In genomic region chrIV:13412845-13413383, ce11 we compare ENCODE assay signal across 8 worm cellular contexts.
TF ChIP-seq lines count a peak whose summit lies in the region.

Gene gcl-1, minus strand, starts transcription at chrIV:13412895.

TF ChIP-seq in whole organism, L1 larva, 84 proteins besides CTCF, POLR2A, EP300 and RAD21 (continues in another document):
- TF ChIP-seq mdl-1 (tag; optimal IDR thresholded peaks at IDR 0.05; lab: Kevin White, UChicago) = peak in 1 of 2 experiments; percentile 59
- TF ChIP-seq nhr-11 (tag; optimal IDR thresholded peaks at IDR 0.05; lab: Kevin White, UChicago) = no peak
- no peak for TF ChIP-seq alr-1 (tag; optimal IDR thresholded peaks at IDR 0.05; lab: Kevin White, UChicago; ENCODE audit: borderline replicate concordance)
- no peak for TF ChIP-seq nhr-19 (GFP tag; conservative IDR thresholded peaks at IDR 0.05; lab: Robert Waterston, UW)
- peak in 1 of 3 experiments; percentile 19 for TF ChIP-seq dpl-1 (GFP tag; optimal IDR thresholded peaks at IDR 0.05; lab: Kevin White, UChicago)
- TF ChIP-seq lin-35 (GFP tag; optimal IDR thresholded peaks at IDR 0.05; lab: Kevin White, UChicago) = peak; percentile 13 to 37
- TF ChIP-seq fkh-10 (GFP tag; optimal IDR thresholded peaks at IDR 0.05; lab: Kevin White, UChicago) = no peak
- no peak for TF ChIP-seq C04F5.9 (tag; optimal IDR thresholded peaks at IDR 0.05; lab: Kevin White, UChicago)
- TF ChIP-seq sup-37 (GFP tag; optimal IDR thresholded peaks at IDR 0.05; lab: Kevin White, UChicago) = no peak
- TF ChIP-seq snu-23 (GFP tag; optimal IDR thresholded peaks at IDR 0.05; lab: Kevin White, UChicago) = peak; percentile 27
- peak; percentile 11 for TF ChIP-seq blmp-1 (tag; optimal IDR thresholded peaks at IDR 0.05; lab: Kevin White, UChicago)

TF ChIP-seq in whole organism, L2 larva, 48 proteins besides CTCF, POLR2A, EP300 and RAD21:
- TF ChIP-seq C34F6.9 (tag; optimal IDR thresholded peaks at IDR 0.05; lab: Kevin White, UChicago) (peak; percentile 53), gmeb-1 (tag; optimal IDR thresholded peaks at IDR 0.05; lab: Kevin White, UChicago) (no peak), ceh-16 (tag; optimal IDR thresholded peaks at IDR 0.05; lab: Kevin White, UChicago) (no peak), lin-39 (tag; optimal IDR thresholded peaks at IDR 0.05; lab: Kevin White, UChicago) (no peak), nhr-129 (tag; optimal IDR thresholded peaks at IDR 0.05; lab: Kevin White, UChicago) (peak; percentile 64), F13H6.1 (tag; optimal IDR thresholded peaks at IDR 0.05; lab: Kevin White, UChicago) (peak; percentile 0), sma-3 (GFP tag; optimal IDR thresholded peaks at IDR 0.05; lab: Kevin White, UChicago) (no peak), unc-55 (GFP tag; optimal IDR thresholded peaks at IDR 0.05; lab: Kevin White, UChicago) (peak; percentile 15), nhr-23 (tag; optimal IDR thresholded peaks at IDR 0.05; lab: Kevin White, UChicago) (no peak), nhr-11 (tag; optimal IDR thresholded peaks at IDR 0.05; lab: Kevin White, UChicago) (no peak)

TF ChIP-seq in whole organism, L3 larva, 47 proteins besides CTCF, POLR2A, EP300 and RAD21:
- TF ChIP-seq pha-4 (tag; optimal IDR thresholded peaks at IDR 0.05; lab: Kevin White, UChicago) (peak; percentile 62), hmg-11 (tag; optimal IDR thresholded peaks at IDR 0.05; lab: Kevin White, UChicago) (peak; percentile 50), elt-2 (tag; optimal IDR thresholded peaks at IDR 0.05; lab: Kevin White, UChicago) (peak; percentile 5), fkh-2 (tag; optimal IDR thresholded peaks at IDR 0.05; lab: Kevin White, UChicago) (no peak), snpc-4 (tag; optimal IDR thresholded peaks at IDR 0.05; lab: Kevin White, UChicago) (peak; percentile 25)
TF ChIP-seq in whole organism, L3 larva: peak in this region for 4.

TF ChIP-seq in whole organism, L4 larva, 104 proteins besides CTCF, POLR2A, EP300 and RAD21 (continues in another document):
- TF ChIP-seq ceh-20 (GFP tag; IDR thresholded peaks at IDR 0.05; lab: Robert Waterston, UW) (no peak), lsy-2 (tag; optimal IDR thresholded peaks at IDR 0.05; lab: Kevin White, UChicago) (peak in 1 of 2 experiments; percentile 28), daf-16 (GFP tag; optimal IDR thresholded peaks at IDR 0.05; lab: Kevin White, UChicago) (no peak), daf-16 (tag; optimal IDR thresholded peaks at IDR 0.05; lab: Kevin White, UChicago) (peak; percentile 50), mxl-3 (GFP tag; optimal IDR thresholded peaks at IDR 0.05; lab: Kevin White, UChicago) (peak; percentile 71), mep-1 (tag; optimal IDR thresholded peaks at IDR 0.05; lab: Kevin White, UChicago) (peak; percentile 4), egl-43 (GFP tag; IDR thresholded peaks at IDR 0.05; lab: Robert Waterston, UW) (no peak), arid-1 (GFP tag; conservative IDR thresholded peaks at IDR 0.05; lab: Robert Waterston, UW) (no peak), madf-5 (GFP tag; IDR thresholded peaks at IDR 0.05; lab: Robert Waterston, UW) (no peak), jun-1 (tag; optimal IDR thresholded peaks at IDR 0.05; lab: Kevin White, UChicago) (no peak), dve-1 (tag; optimal IDR thresholded peaks at IDR 0.05; lab: Kevin White, UChicago; ENCODE audit: insufficient read depth) (peak; percentile 25), hlh-30 (tag; optimal IDR thresholded peaks at IDR 0.05; lab: Kevin White, UChicago; ENCODE audit: insufficient read depth) (peak; percentile 91), mdt-29 (GFP tag; IDR thresholded peaks at IDR 0.05; lab: Robert Waterston, UW) (no peak)

TF ChIP-seq in whole organism, late embryonic, 69 proteins besides CTCF, POLR2A, EP300 and RAD21:
- TF ChIP-seq hlh-30 (tag; optimal IDR thresholded peaks at IDR 0.05; lab: Kevin White, UChicago; ENCODE audit: insufficient read depth) (peak; percentile 55), hlh-8 (tag; optimal IDR thresholded peaks at IDR 0.05; lab: Kevin White, UChicago) (peak; percentile 13), ceh-14 (tag; optimal IDR thresholded peaks at IDR 0.05; lab: Kevin White, UChicago) (no peak), nfya-1 (tag; optimal IDR thresholded peaks at IDR 0.05; lab: Kevin White, UChicago) (peak; percentile 11)

TF ChIP-seq in whole organism, midembryonic, 9 proteins besides CTCF, POLR2A, EP300 and RAD21:
- TF ChIP-seq ref-1 (GFP tag; conservative IDR thresholded peaks at IDR 0.05; lab: Robert Waterston, UW) (no peak), cog-1 (tag; optimal IDR thresholded peaks at IDR 0.05; lab: Kevin White, UChicago) (peak; percentile 28), ztf-29 (GFP tag; IDR thresholded peaks at IDR 0.05; lab: Robert Waterston, UW) (peak; percentile 57; the same call in 1 of the 2 replicates)

TF ChIP-seq in whole organism, mixed stage, embryonic, 35 proteins besides CTCF, POLR2A, EP300 and RAD21:
- TF ChIP-seq cnd-1 (tag; optimal IDR thresholded peaks at IDR 0.05; lab: Kevin White, UChicago) (peak; percentile 3), nhr-28 (tag; optimal IDR thresholded peaks at IDR 0.05; lab: Kevin White, UChicago) (no peak), lin-32 (GFP tag; optimal IDR thresholded peaks at IDR 0.05; lab: Kevin White, UChicago) (no peak), ces-1 (GFP tag; optimal IDR thresholded peaks at IDR 0.05; lab: Kevin White, UChicago) (peak; percentile 17), sem-2 (GFP tag; optimal IDR thresholded peaks at IDR 0.05; lab: Kevin White, UChicago) (no peak), snpc-4 (tag; optimal IDR thresholded peaks at IDR 0.05; lab: Kevin White, UChicago) (no peak), hlh-1 (tag; optimal IDR thresholded peaks at IDR 0.05; lab: Kevin White, UChicago) (peak; percentile 7), pha-4 (tag; optimal IDR thresholded peaks at IDR 0.05; lab: Kevin White, UChicago) (peak; percentile 31), ztf-11 (tag; optimal IDR thresholded peaks at IDR 0.05; lab: Kevin White, UChicago) (no peak), bed-3 (GFP tag; optimal IDR thresholded peaks at IDR 0.05; lab: Kevin White, UChicago) (no peak)

TF ChIP-seq in whole organism, young adult, 124 proteins besides CTCF, POLR2A, EP300 and RAD21:
- no peak for TF ChIP-seq F57A8.1 (GFP tag; optimal IDR thresholded peaks at IDR 0.05; lab: Kevin White, UChicago)
- peak; percentile 28; the same call in 1 of the 2 replicates for TF ChIP-seq hmg-1.2 (GFP tag; IDR thresholded peaks at IDR 0.05; lab: Robert Waterston, UW)
- no peak for TF ChIP-seq aptf-3 (GFP tag; IDR thresholded peaks at IDR 0.05; lab: Robert Waterston, UW)
